Worm (Caenorhabditis elegans) whole organism, mixed stage, embryonic: ENCODE results near the gene C37C3.17.

ENCODE experiments used
- blmp-1 ChIP-seq: fragments of 150-350 bp; optimal IDR thresholded peaks from 2 replicates; lab custom pipeline; 2014; ENCODE audit warnings: missing biosample characterization, missing genetic modification characterization
- elt-3 ChIP-seq: fragments of 150-350 bp; optimal IDR thresholded peaks from 2 replicates; lab custom pipeline; 2014; ENCODE audit warnings: missing biosample characterization, missing genetic modification characterization
- lin-13 ChIP-seq: fragments of 150-350 bp; optimal IDR thresholded peaks from 2 replicates; lab custom pipeline; 2014; ENCODE audit warnings: missing biosample characterization, missing genetic modification characterization
- lsy-2 ChIP-seq: fragments of 150-350 bp; optimal IDR thresholded peaks from 2 replicates; lab custom pipeline; 2014; ENCODE audit warnings: missing biosample characterization, missing genetic modification characterization
- mab-5 ChIP-seq: fragments of 150-350 bp; optimal IDR thresholded peaks from 2 replicates; lab custom pipeline; 2014; ENCODE audit warnings: missing biosample characterization, missing genetic modification characterization
- nhr-12 ChIP-seq: fragments of 150-350 bp; optimal IDR thresholded peaks from 2 replicates; lab custom pipeline; 2014; ENCODE audit warnings: missing biosample characterization, missing genetic modification characterization
- nhr-2 ChIP-seq: fragments of 150-350 bp; optimal IDR thresholded peaks from 2 replicates; lab custom pipeline; 2014; ENCODE audit warnings: missing biosample characterization, missing genetic modification characterization
- nhr-237 ChIP-seq: fragments of 150-350 bp; optimal IDR thresholded peaks from 2 replicates; lab custom pipeline; 2014; ENCODE audit warnings: missing biosample characterization, missing genetic modification characterization
- nhr-76 ChIP-seq: sonication (generic microtip); optimal IDR thresholded peaks from 2 replicates; lab custom pipeline; 2017; ENCODE audit warnings: missing biosample characterization, missing genetic modification characterization
- pha-4 ChIP-seq: fragments of 150-350 bp; optimal IDR thresholded peaks from 2 replicates; lab custom pipeline; 2018; ENCODE audit warnings: missing biosample characterization, missing genetic modification reagents, missing genetic modification characterization
- snpc-4 ChIP-seq: fragments of 150-350 bp; optimal IDR thresholded peaks from 2 replicates; lab custom pipeline; 2014; ENCODE audit warnings: missing biosample characterization, missing genetic modification characterization
- unc-62 ChIP-seq: fragments of 150-350 bp; optimal IDR thresholded peaks from 2 replicates; lab custom pipeline; 2014; ENCODE audit warnings: missing biosample characterization, missing genetic modification reagents, missing genetic modification characterization
- ztf-11 ChIP-seq: fragments of 150-350 bp; optimal IDR thresholded peaks from 2 replicates; lab custom pipeline; 2014; ENCODE audit warnings: missing biosample characterization, missing genetic modification characterization

- no peak for TF ChIP-seq ztf-11 (tag; lab: Kevin White, UChicago)
- no peak for TF ChIP-seq blmp-1
- no peak for TF ChIP-seq lsy-2 (tag; lab: Kevin White, UChicago)
- TF ChIP-seq snpc-4 (tag; lab: Kevin White, UChicago) = no peak
- TF ChIP-seq pha-4 (tag; lab: Kevin White, UChicago) = no peak
- no peak for TF ChIP-seq nhr-12
- no peak for TF ChIP-seq elt-3 (tag; lab: Kevin White, UChicago)
- no peak for TF ChIP-seq nhr-237 (tag; lab: Kevin White, UChicago)
- no peak for TF ChIP-seq mab-5 (tag; lab: Kevin White, UChicago)
- no peak for TF ChIP-seq nhr-2 (tag; lab: Kevin White, UChicago)
- no peak for TF ChIP-seq nhr-76 (tag; lab: Kevin White, UChicago)
- no peak for TF ChIP-seq lin-13 (tag; lab: Kevin White, UChicago)
- no peak for TF ChIP-seq unc-62 (GFP tag; lab: Kevin White, UChicago)
Measured at ce11 chrV:7836911-7837310, 24.8 kb downstream of the C37C3.17 start, which contains the start of gene txt-5.
